Fruit fly (Drosophila melanogaster) whole organism, embryonic: ENCODE results near the gene vkg.

ENCODE experiments used
- Abd-B ChIP-seq: fragments of 200-800 bp; sonication (Bioruptor generic); optimal IDR thresholded peaks from 2 replicates; lab custom pipeline; 2018; ENCODE audit warnings: missing biosample characterization, mild to moderate bottlenecking, missing genetic modification characterization, moderate library complexity
- Asciz ChIP-seq: fragments of 200-800 bp; sonication (Bioruptor generic); optimal IDR thresholded peaks from 2 replicates; lab custom pipeline; 2017; ENCODE audit warnings: missing biosample characterization, mild to moderate bottlenecking, missing genetic modification characterization, missing genetic modification reagents
- CG10209 ChIP-seq: fragments of 200-800 bp; sonication (Bioruptor generic); optimal IDR thresholded peaks from 3 replicates; lab custom pipeline; 2017; ENCODE audit warnings: missing biosample characterization, mild to moderate bottlenecking, missing genetic modification characterization, missing genetic modification reagents
- CG11560 ChIP-seq: fragments of 200-800 bp; sonication (Bioruptor generic); IDR thresholded peaks from 3 replicates; pipeline ENCODE4 v1.3.6; 2022; ENCODE audit warnings: missing biosample characterization, missing genetic modification characterization
- CG11695 ChIP-seq: fragments of 200-800 bp; sonication (Bioruptor generic); IDR thresholded peaks from 3 replicates; pipeline ENCODE4 v1.3.6; 2022; ENCODE audit warnings: missing biosample characterization, missing genetic modification characterization
- CG12071 ChIP-seq: fragments of 200-800 bp; sonication (Bioruptor generic); optimal IDR thresholded peaks from 3 replicates; lab custom pipeline; 2018; ENCODE audit warnings: missing biosample characterization, mild to moderate bottlenecking, missing genetic modification characterization
- CG12744 ChIP-seq: fragments of 200-800 bp; sonication (Bioruptor generic); optimal IDR thresholded peaks from 2 replicates; lab custom pipeline; 2016; ENCODE audit warnings: missing biosample characterization, missing genetic modification characterization
- CG13296 ChIP-seq: fragments of 200-800 bp; sonication (Bioruptor generic); optimal IDR thresholded peaks from 3 replicates; lab custom pipeline; 2018; ENCODE audit warnings: missing biosample characterization, mild to moderate bottlenecking, missing genetic modification characterization
- CG14014 ChIP-seq: fragments of 200-800 bp; sonication (Bioruptor generic); IDR thresholded peaks from 2 replicates; pipeline ENCODE4 v1.3.6; 2022; ENCODE audit warnings: missing biosample characterization, missing genetic modification characterization
- CG14710 ChIP-seq: fragments of 200-800 bp; sonication (Bioruptor generic); optimal IDR thresholded peaks from 3 replicates; lab custom pipeline; 2019; ENCODE audit warnings: missing biosample characterization, mild to moderate bottlenecking, missing genetic modification characterization, moderate library complexity
- CG14965 ChIP-seq: fragments of 200-800 bp; sonication (Bioruptor generic); optimal IDR thresholded peaks from 2 replicates; lab custom pipeline; 2016; ENCODE audit warnings: missing biosample characterization, missing genetic modification characterization, borderline replicate concordance
- CG15011 ChIP-seq: fragments of 200-800 bp; sonication (Bioruptor generic); optimal IDR thresholded peaks from 3 replicates; lab custom pipeline; 2018; ENCODE audit warnings: missing biosample characterization, mild to moderate bottlenecking, missing genetic modification characterization
- CG1792 ChIP-seq: fragments of 200-800 bp; sonication (Bioruptor generic); optimal IDR thresholded peaks from 2 replicates; lab custom pipeline; 2016; ENCODE audit warnings: missing biosample characterization, missing genetic modification characterization
- CG18011 ChIP-seq: fragments of 200-800 bp; sonication (Bioruptor generic); optimal IDR thresholded peaks from 2 replicates; lab custom pipeline; 2017; ENCODE audit warnings: missing biosample characterization, missing genetic modification characterization, mild to moderate bottlenecking, moderate library complexity, missing genotype
- CG18262 ChIP-seq: fragments of 200-800 bp; optimal IDR thresholded peaks from 3 replicates; lab custom pipeline; 2019; ENCODE audit warnings: missing biosample characterization, mild to moderate bottlenecking, missing genetic modification characterization, moderate library complexity
- CG18476 ChIP-seq: fragments of 200-800 bp; sonication (Bioruptor generic); optimal IDR thresholded peaks from 2 replicates; lab custom pipeline; 2016; ENCODE audit warnings: missing biosample characterization, mild to moderate bottlenecking, missing genetic modification characterization
- CG18619 ChIP-seq: fragments of 200-800 bp; sonication (Bioruptor generic); optimal IDR thresholded peaks from 3 replicates; lab custom pipeline; 2017; ENCODE audit warnings: missing biosample characterization, mild to moderate bottlenecking, missing genetic modification characterization
- CG2678 ChIP-seq: fragments of 200-800 bp; sonication (Bioruptor generic); optimal IDR thresholded peaks from 3 replicates; lab custom pipeline; 2019; ENCODE audit warnings: missing biosample characterization, mild to moderate bottlenecking, missing genetic modification characterization, moderate library complexity
- CG30020 ChIP-seq: fragments of 200-800 bp; optimal IDR thresholded peaks from 2 replicates; lab custom pipeline; 2019; ENCODE audit warnings: missing biosample characterization, mild to moderate bottlenecking, missing genetic modification characterization, moderate library complexity
- CG30403 ChIP-seq: fragments of 200-800 bp; sonication (Bioruptor generic); optimal IDR thresholded peaks from 3 replicates; lab custom pipeline; 2016; ENCODE audit warnings: missing biosample characterization, missing genetic modification characterization
- CG5953 ChIP-seq: fragments of 200-800 bp; sonication (Bioruptor generic); IDR thresholded peaks from 2 replicates; pipeline ENCODE4 v1.3.6; 2022; ENCODE audit warnings: missing biosample characterization, missing genetic modification characterization
- CG6765 ChIP-seq: fragments of 200-800 bp; sonication (Bioruptor generic); optimal IDR thresholded peaks from 3 replicates; lab custom pipeline; 2017; ENCODE audit warnings: missing biosample characterization, mild to moderate bottlenecking, missing genetic modification characterization
- CG6854 ChIP-seq: fragments of 200-800 bp; sonication (Bioruptor generic); optimal IDR thresholded peaks from 3 replicates; lab custom pipeline; 2017; ENCODE audit warnings: missing biosample characterization, mild to moderate bottlenecking, missing genetic modification characterization
- CG7745 ChIP-seq: fragments of 200-800 bp; sonication (Bioruptor generic); optimal IDR thresholded peaks from 2 replicates; lab custom pipeline; 2018; ENCODE audit warnings: missing biosample characterization, mild to moderate bottlenecking, missing genetic modification characterization, moderate library complexity
- Camta ChIP-seq: fragments of 200-800 bp; sonication (Bioruptor generic); optimal IDR thresholded peaks from 2 replicates; lab custom pipeline; 2016; ENCODE audit warnings: missing biosample characterization, missing genetic modification characterization
- CoRest ChIP-seq: fragments of 200-800 bp; sonication (Bioruptor generic); optimal IDR thresholded peaks from 3 replicates; lab custom pipeline; 2018; ENCODE audit warnings: missing biosample characterization, mild to moderate bottlenecking, missing genetic modification characterization, moderate library complexity
- Ets97D ChIP-seq: fragments of 200-800 bp; sonication (Bioruptor generic); optimal IDR thresholded peaks from 3 replicates; lab custom pipeline; 2016; ENCODE audit warnings: missing biosample characterization, missing genetic modification characterization
- Fer1 ChIP-seq: fragments of 200-800 bp; sonication (Bioruptor generic); optimal IDR thresholded peaks from 2 replicates; lab custom pipeline; 2017; ENCODE audit warnings: missing biosample characterization, mild to moderate bottlenecking, missing genetic modification characterization
- Mes4 ChIP-seq: fragments of 200-800 bp; sonication (Bioruptor generic); optimal IDR thresholded peaks from 2 replicates; lab custom pipeline; 2016; ENCODE audit warnings: missing biosample characterization, missing genetic modification characterization
- Poxn ChIP-seq: fragments of 200-800 bp; sonication (Bioruptor generic); IDR thresholded peaks from 2 replicates; pipeline ENCODE4 v1.3.6; 2022; ENCODE audit warnings: missing biosample characterization, missing genetic modification characterization
- Taf1 ChIP-seq: fragments of 200-800 bp; sonication (Bioruptor generic); IDR thresholded peaks from 2 replicates; pipeline ENCODE4 v1.3.6; 2022; ENCODE audit warnings: missing biosample characterization, missing genetic modification characterization
- ap ChIP-seq: fragments of 200-800 bp; sonication (Bioruptor generic); IDR thresholded peaks from 2 replicates; pipeline ENCODE4 v1.3.6; 2022; ENCODE audit warnings: missing biosample characterization, missing genetic modification characterization
- crc ChIP-seq: fragments of 200-800 bp; sonication (Bioruptor generic); optimal IDR thresholded peaks from 2 replicates; lab custom pipeline; 2016; ENCODE audit warnings: missing biosample characterization, missing genetic modification characterization
- eve ChIP-seq, 2 experiments: fragments of >200 bp; optimal IDR thresholded peaks; 2 replicates each; lab custom pipeline; 2017; ENCODE audit warnings: missing biosample characterization in 2 of 2, missing genetic modification characterization in 2 of 2
- gfzf ChIP-seq: fragments of 200-800 bp; sonication (Bioruptor generic); optimal IDR thresholded peaks from 2 replicates; lab custom pipeline; 2016; ENCODE audit warnings: missing biosample characterization, mild to moderate bottlenecking, missing genetic modification characterization, moderate library complexity
- hbn ChIP-seq: fragments of 200-800 bp; sonication (Bioruptor generic); IDR thresholded peaks from 2 replicates; pipeline ENCODE4 v1.3.6; 2022; ENCODE audit warnings: missing biosample characterization, missing genetic modification characterization; ENCODE audit not compliant: partially characterized antibody
- kah ChIP-seq: fragments of 200-800 bp; sonication (Bioruptor generic); optimal IDR thresholded peaks from 2 replicates; lab custom pipeline; 2018; ENCODE audit warnings: missing biosample characterization, mild to moderate bottlenecking, missing genetic modification characterization
- odd ChIP-seq: fragments of 200-800 bp; sonication (Bioruptor generic); optimal IDR thresholded peaks from 2 replicates; lab custom pipeline; 2017; ENCODE audit warnings: missing biosample characterization, mild to moderate bottlenecking, missing genetic modification characterization
- peb ChIP-seq: fragments of 200-800 bp; sonication (Bioruptor generic); IDR thresholded peaks from 2 replicates; pipeline ENCODE4 v1.3.6; 2022; ENCODE audit warnings: missing biosample characterization, missing genetic modification characterization
- pnt ChIP-seq: fragments of 200-800 bp; sonication (Bioruptor generic); optimal IDR thresholded peaks from 3 replicates; lab custom pipeline; 2016; ENCODE audit warnings: missing biosample characterization, missing genetic modification characterization
- run ChIP-seq: fragments of 200-800 bp; sonication (Bioruptor generic); optimal IDR thresholded peaks from 3 replicates; lab custom pipeline; 2018; ENCODE audit warnings: missing biosample characterization, mild to moderate bottlenecking, missing genetic modification characterization
- schlank ChIP-seq: fragments of 200-800 bp; sonication (Bioruptor generic); optimal IDR thresholded peaks from 2 replicates; lab custom pipeline; 2018; ENCODE audit warnings: missing biosample characterization, mild to moderate bottlenecking, missing genetic modification characterization
- so ChIP-seq: fragments of 200-800 bp; sonication (Bioruptor generic); IDR thresholded peaks from 3 replicates; pipeline ENCODE4 v1.3.6; 2022; ENCODE audit warnings: missing biosample characterization, missing genetic modification characterization
- ssp ChIP-seq: fragments of 200-800 bp; sonication (Bioruptor generic); IDR thresholded peaks from 2 replicates; pipeline ENCODE4 v1.3.6; 2022; ENCODE audit warnings: missing biosample characterization, missing genetic modification characterization
- stc ChIP-seq: fragments of 200-800 bp; sonication (Bioruptor generic); IDR thresholded peaks from 2 replicates; pipeline ENCODE4 v1.3.6; 2022; ENCODE audit warnings: missing biosample characterization, missing genetic modification characterization
- sug ChIP-seq: fragments of 200-800 bp; optimal IDR thresholded peaks from 2 replicates; lab custom pipeline; 2019; ENCODE audit warnings: missing biosample characterization, mild to moderate bottlenecking, missing genetic modification characterization, moderate library complexity
- tio ChIP-seq: fragments of 200-800 bp; sonication (Bioruptor generic); optimal IDR thresholded peaks from 2 replicates; lab custom pipeline; 2017; ENCODE audit warnings: missing biosample characterization, missing genetic modification characterization, inconsistent platforms
- twi ChIP-seq: fragments of 200-800 bp; optimal IDR thresholded peaks from 2 replicates; lab custom pipeline; 2019; ENCODE audit warnings: missing biosample characterization, mild to moderate bottlenecking, missing genetic modification characterization, moderate library complexity
- z ChIP-seq: fragments of 200-800 bp; sonication (Bioruptor generic); IDR thresholded peaks from 3 replicates; pipeline ENCODE4 v1.3.6; 2022; ENCODE audit warnings: missing biosample characterization, missing genetic modification characterization
- zf30C ChIP-seq: fragments of 200-800 bp; sonication (Bioruptor generic); optimal IDR thresholded peaks from 3 replicates; lab custom pipeline; 2018; ENCODE audit warnings: missing biosample characterization, mild to moderate bottlenecking, missing genetic modification characterization

Gene vkg

DNA sequence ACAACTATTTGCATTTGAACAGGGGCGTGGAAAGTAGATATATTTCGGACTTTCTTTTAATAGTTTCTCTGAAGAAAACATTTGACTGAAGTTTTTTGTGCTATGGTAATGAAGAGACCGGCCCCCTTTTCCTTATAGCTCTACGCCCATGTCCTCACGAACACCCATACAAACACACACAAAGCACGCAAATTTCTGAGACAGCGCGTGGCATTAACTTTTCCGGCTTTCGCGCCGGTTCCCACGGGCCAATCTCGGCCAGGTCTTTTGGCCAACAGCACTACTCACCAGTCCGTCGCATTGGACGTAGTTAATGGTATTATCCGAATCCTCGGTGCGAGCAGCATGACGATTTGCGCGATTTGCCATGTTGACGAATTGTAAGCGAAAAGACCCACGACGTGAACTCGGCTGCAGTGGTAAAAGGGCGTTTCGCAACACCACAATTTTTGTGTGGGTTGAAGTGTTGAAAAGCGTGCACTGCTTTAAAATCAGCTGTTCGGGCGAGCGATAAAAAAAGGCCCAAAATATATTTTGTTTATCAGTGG is 24.4 kb upstream of the vkg start, which contains the start of gene senju (continued):
- TF ChIP-seq tio (GFP tag; lab: Kevin White, UChicago) (peak; percentile 83), run (peak; percentile 61), Poxn (no peak), odd (GFP tag; lab: Kevin White, UChicago) (peak; percentile 79), Fer1 (GFP tag; lab: Kevin White, UChicago) (peak; percentile 87), eve (GFP tag; optimal IDR thresholded peaks at IDR 0.05; lab: Kevin White, UChicago) (no peak), CoRest (tag; lab: Kevin White, UChicago) (peak; percentile 69), CG11560 (no peak), ssp (GFP tag; lab: Robert Waterston, UW) (peak; percentile 62), CG30020 (peak; percentile 55), pnt (GFP tag; lab: Kevin White, UChicago) (peak; percentile 74), CG30403 (GFP tag; lab: Kevin White, UChicago) (peak; percentile 90), z (GFP tag; lab: Robert Waterston, UW) (0 out of 3 replicates have a peak, but pooled peaks have one; percentile 33), CG14014 (GFP tag; lab: Robert Waterston, UW) (peak; percentile 83), Asciz (GFP tag; lab: Kevin White, UChicago) (peak; percentile 74), peb (GFP tag; lab: Robert Waterston, UW) (no peak; the same call in 1 of the 2 replicates), CG2678 (peak; percentile 83), CG13296 (GFP tag; lab: Kevin White, UChicago) (peak; percentile 80), CG12744 (GFP tag; lab: Kevin White, UChicago) (peak; percentile 76), crc (GFP tag; lab: Kevin White, UChicago) (peak; percentile 73), Abd-B (peak; percentile 16), sug (tag; lab: Kevin White, UChicago) (peak; percentile 85), kah (GFP tag; lab: Kevin White, UChicago) (peak; percentile 21), stc (GFP tag; lab: Robert Waterston, UW) (peak; percentile 69), CG5953 (GFP tag; lab: Robert Waterston, UW) (peak; percentile 62; the same call in 1 of the 2 replicates), Camta (peak; percentile 77), so (GFP tag; lab: Robert Waterston, UW) (peak; percentile 75; the same call in 2 of the 3 replicates), ap (peak; percentile 75; the same call in 1 of the 2 replicates), Ets97D (peak; percentile 93), CG18262 (tag; lab: Kevin White, UChicago) (peak; percentile 78), schlank (tag; lab: Kevin White, UChicago) (peak; percentile 76), CG10209 (peak; percentile 77), CG11695 (GFP tag; lab: Robert Waterston, UW) (peak; percentile 74), CG1792 (peak; percentile 60), CG18619 (peak; percentile 87), hbn (GFP tag; lab: Robert Waterston, UW) (0 out of 2 replicates have a peak, but pooled peaks have one; percentile 42), Taf1 (GFP tag; lab: Robert Waterston, UW) (peak; percentile 60), gfzf (peak; percentile 44), CG15011 (GFP tag; lab: Kevin White, UChicago) (peak; percentile 39), CG18011 (GFP tag; lab: Kevin White, UChicago) (peak; percentile 86), twi (tag; lab: Kevin White, UChicago) (peak; percentile 48), CG18476 (GFP tag; lab: Kevin White, UChicago) (peak; percentile 76), CG6765 (GFP tag; lab: Kevin White, UChicago) (peak; percentile 81), CG14710 (tag; lab: Kevin White, UChicago) (peak; percentile 69), CG12071 (GFP tag; lab: Kevin White, UChicago) (peak; percentile 77), CG6854 (GFP tag; lab: Kevin White, UChicago) (peak; percentile 75), Mes4 (GFP tag; lab: Kevin White, UChicago) (peak; percentile 70), CG14965 (peak; percentile 25), CG7745 (tag; lab: Kevin White, UChicago) (no peak), zf30C (peak; percentile 0)
